Worm (Caenorhabditis elegans) whole organism, L3 larva: ENCODE results near the gene nhr-72.

Source experiments
- R02D3.7 ChIP-seq: fragments of 150-350 bp; optimal IDR thresholded peaks from 2 replicates; lab custom pipeline; 2014; ENCODE audit warnings: missing biosample characterization, missing genetic modification characterization
- ZK546.5 ChIP-seq: sonication (generic microtip); optimal IDR thresholded peaks from 2 replicates; lab custom pipeline; 2017; ENCODE audit warnings: missing biosample characterization, missing genetic modification characterization
- aly-2 ChIP-seq: fragments of 150-350 bp; optimal IDR thresholded peaks from 2 replicates; lab custom pipeline; 2014; ENCODE audit warnings: missing biosample characterization, missing genetic modification characterization
- ama-1 ChIP-seq: fragments of 150-350 bp; optimal IDR thresholded peaks from 2 replicates; lab custom pipeline; 2018
- ceh-16 ChIP-seq: sonication (generic microtip); optimal IDR thresholded peaks from 2 replicates; lab custom pipeline; 2017; ENCODE audit warnings: missing biosample characterization, missing genetic modification characterization
- ceh-28 ChIP-seq: fragments of 150-350 bp; optimal IDR thresholded peaks from 2 replicates; lab custom pipeline; 2014; ENCODE audit warnings: missing biosample characterization, missing genetic modification reagents, missing genetic modification characterization
- ceh-82 ChIP-seq: fragments of 150-350 bp; optimal IDR thresholded peaks from 2 replicates; lab custom pipeline; 2014; ENCODE audit warnings: missing biosample characterization, missing genetic modification characterization
- ceh-9 ChIP-seq: sonication (generic microtip); optimal IDR thresholded peaks from 2 replicates; lab custom pipeline; 2018; ENCODE audit warnings: missing biosample characterization, missing genetic modification characterization
- daf-12 ChIP-seq: fragments of 150-350 bp; optimal IDR thresholded peaks from 2 replicates; lab custom pipeline; 2014; ENCODE audit warnings: missing biosample characterization, missing genetic modification reagents, missing genetic modification characterization
- egl-5 ChIP-seq: fragments of 150-350 bp; optimal IDR thresholded peaks from 2 replicates; lab custom pipeline; 2017; ENCODE audit warnings: missing biosample characterization, missing genetic modification reagents, missing genetic modification characterization, inconsistent platforms
- elt-1 ChIP-seq: fragments of 150-350 bp; optimal IDR thresholded peaks from 2 replicates; lab custom pipeline; 2014; ENCODE audit warnings: missing biosample characterization, missing genetic modification characterization
- elt-2 ChIP-seq: sonication (generic microtip); optimal IDR thresholded peaks from 2 replicates; lab custom pipeline; 2016; ENCODE audit warnings: missing genetic modification reagents, mild to moderate bottlenecking, missing genetic modification characterization, missing compliant biosample characterization
- elt-3 ChIP-seq, 3 experiments: fragments of 150-350 bp in 1 of 3; sonication (generic microtip) in 2 of 3; optimal IDR thresholded peaks; 2 replicates in 2 of 3; 4 replicates in 1 of 3; lab custom pipeline; 2014 to 2017; ENCODE audit warnings: missing biosample characterization in 3 of 3, missing genetic modification characterization in 3 of 3
- eor-1 ChIP-seq, 2 experiments: fragments of 150-350 bp; optimal IDR thresholded peaks; 2 replicates each; lab custom pipeline; 2014 to 2018; ENCODE audit warnings: missing biosample characterization in 2 of 2, missing genetic modification characterization in 2 of 2
- fkh-10 ChIP-seq: sonication (generic microtip); optimal IDR thresholded peaks from 2 replicates; lab custom pipeline; 2017; ENCODE audit warnings: missing biosample characterization, missing genetic modification reagents, missing genetic modification characterization
- fkh-2 ChIP-seq: fragments of 150-350 bp; optimal IDR thresholded peaks from 2 replicates; lab custom pipeline; 2014; ENCODE audit warnings: missing biosample characterization, missing genetic modification reagents, missing genetic modification characterization
- fos-1 ChIP-seq: fragments of 150-350 bp; optimal IDR thresholded peaks from 2 replicates; lab custom pipeline; 2014; ENCODE audit warnings: missing biosample characterization, missing genetic modification characterization
- hmg-11 ChIP-seq: sonication (generic microtip); optimal IDR thresholded peaks from 2 replicates; lab custom pipeline; 2016; ENCODE audit warnings: missing genetic modification characterization, missing compliant biosample characterization
- jun-1 ChIP-seq: fragments of 150-350 bp; optimal IDR thresholded peaks from 2 replicates; lab custom pipeline; 2014; ENCODE audit warnings: missing biosample characterization, missing genetic modification reagents, missing genetic modification characterization
- lin-15B ChIP-seq: fragments of 150-350 bp; optimal IDR thresholded peaks from 2 replicates; lab custom pipeline; 2014; ENCODE audit warnings: missing biosample characterization, missing genetic modification characterization
- lin-39 ChIP-seq: fragments of 150-350 bp; optimal IDR thresholded peaks from 2 replicates; lab custom pipeline; 2018; ENCODE audit warnings: missing biosample characterization, missing genetic modification reagents, missing genetic modification characterization
- lsy-12 ChIP-seq: sonication (generic microtip); optimal IDR thresholded peaks from 2 replicates; lab custom pipeline; 2016; ENCODE audit warnings: mild to moderate bottlenecking, missing genetic modification characterization, missing compliant biosample characterization
- mdl-1 ChIP-seq: fragments of 150-350 bp; optimal IDR thresholded peaks from 2 replicates; lab custom pipeline; 2014; ENCODE audit warnings: missing biosample characterization, missing genetic modification characterization
- mml-1 ChIP-seq: fragments of 150-350 bp; sonication (generic microtip); optimal IDR thresholded peaks from 3 replicates; lab custom pipeline; 2014; ENCODE audit warnings: missing biosample characterization, missing genetic modification characterization
- nfya-1 ChIP-seq: sonication (generic microtip); optimal IDR thresholded peaks from 2 replicates; lab custom pipeline; 2017; ENCODE audit warnings: missing genetic modification characterization, mild to moderate bottlenecking, missing compliant biosample characterization, antibody characterized with exemption, moderate library complexity; ENCODE audit not compliant: insufficient read depth
- nhr-11 ChIP-seq: fragments of 150-350 bp; optimal IDR thresholded peaks from 2 replicates; lab custom pipeline; 2014; ENCODE audit warnings: missing biosample characterization, missing genetic modification characterization
- nhr-12 ChIP-seq: fragments of 150-350 bp; optimal IDR thresholded peaks from 2 replicates; lab custom pipeline; 2014; ENCODE audit warnings: missing biosample characterization, missing genetic modification characterization
- nhr-23 ChIP-seq: fragments of 150-350 bp; optimal IDR thresholded peaks from 2 replicates; lab custom pipeline; 2014; ENCODE audit warnings: missing biosample characterization, missing genetic modification reagents, missing genetic modification characterization
- nhr-237 ChIP-seq: fragments of 150-350 bp; optimal IDR thresholded peaks from 2 replicates; lab custom pipeline; 2014; ENCODE audit warnings: missing biosample characterization, missing genetic modification characterization
- nhr-25 ChIP-seq: sonication (generic microtip); optimal IDR thresholded peaks from 2 replicates; lab custom pipeline; 2017; ENCODE audit warnings: missing biosample characterization, missing genetic modification characterization
- nhr-28 ChIP-seq: fragments of 150-350 bp; optimal IDR thresholded peaks from 2 replicates; lab custom pipeline; 2014; ENCODE audit warnings: missing biosample characterization, missing genetic modification characterization
- nhr-43 ChIP-seq: sonication (generic microtip); optimal IDR thresholded peaks from 2 replicates; lab custom pipeline; 2016; ENCODE audit warnings: mild to moderate bottlenecking, missing genetic modification characterization, missing compliant biosample characterization; ENCODE audit not compliant: poor library complexity, severe bottlenecking
- nhr-67 ChIP-seq: fragments of 150-350 bp; optimal IDR thresholded peaks from 2 replicates; lab custom pipeline; 2014; ENCODE audit warnings: missing biosample characterization, missing genetic modification characterization
- nhr-76 ChIP-seq: fragments of 150-350 bp; sonication (generic microtip); optimal IDR thresholded peaks from 5 replicates; lab custom pipeline; 2014; ENCODE audit warnings: missing biosample characterization, missing genetic modification characterization
- nhr-77 ChIP-seq: fragments of 150-350 bp; optimal IDR thresholded peaks from 2 replicates; lab custom pipeline; 2014; ENCODE audit warnings: missing biosample characterization, missing genetic modification characterization
- pha-4 ChIP-seq: fragments of 150-350 bp; optimal IDR thresholded peaks from 2 replicates; lab custom pipeline; 2014; ENCODE audit warnings: missing biosample characterization, missing genetic modification reagents, missing genetic modification characterization
- pqm-1 ChIP-seq: fragments of 150-350 bp; optimal IDR thresholded peaks from 2 replicates; lab custom pipeline; 2017; ENCODE audit warnings: missing biosample characterization, missing genetic modification characterization, inconsistent platforms
- sea-2 ChIP-seq: fragments of 150-350 bp; sonication (generic microtip); optimal IDR thresholded peaks from 4 replicates; lab custom pipeline; 2014; ENCODE audit warnings: missing biosample characterization, missing genetic modification reagents, missing genetic modification characterization
- skn-1 ChIP-seq: fragments of 150-350 bp; optimal IDR thresholded peaks from 2 replicates; lab custom pipeline; 2014; ENCODE audit warnings: missing biosample characterization, missing genetic modification characterization
- snpc-4 ChIP-seq: fragments of 150-350 bp; optimal IDR thresholded peaks from 2 replicates; lab custom pipeline; 2014; ENCODE audit warnings: missing biosample characterization, missing genetic modification characterization
- tbx-2 ChIP-seq: sonication (generic microtip); optimal IDR thresholded peaks from 2 replicates; lab custom pipeline; 2016; ENCODE audit warnings: mild to moderate bottlenecking, missing genetic modification characterization, missing compliant biosample characterization
- unc-39 ChIP-seq: sonication (generic microtip); optimal IDR thresholded peaks from 4 replicates; lab custom pipeline; 2017; ENCODE audit warnings: missing biosample characterization, missing genetic modification characterization
- unc-62 ChIP-seq: fragments of 150-350 bp; sonication (generic microtip); optimal IDR thresholded peaks from 4 replicates; lab custom pipeline; 2014; ENCODE audit warnings: missing biosample characterization, missing genetic modification reagents, missing genetic modification characterization
- zag-1 ChIP-seq: fragments of 150-350 bp; optimal IDR thresholded peaks from 2 replicates; lab custom pipeline; 2014; ENCODE audit warnings: missing biosample characterization, missing genetic modification characterization
- ztf-11 ChIP-seq: fragments of 150-350 bp; optimal IDR thresholded peaks from 2 replicates; lab custom pipeline; 2014; ENCODE audit warnings: missing biosample characterization, missing genetic modification characterization
- ztf-4 ChIP-seq: fragments of 150-350 bp; optimal IDR thresholded peaks from 2 replicates; lab custom pipeline; 2014; ENCODE audit warnings: missing biosample characterization, missing genetic modification characterization

The nhr-72 gene

ce11 chrII:3810550-3810949, 40.0 kb downstream of the nhr-72 start (continued):
- TF ChIP-seq ceh-28 (tag; lab: Kevin White, UChicago): no peak
- TF ChIP-seq nfya-1 (tag; lab: Kevin White, UChicago): peak; percentile 53
- TF ChIP-seq nhr-12 (tag; lab: Kevin White, UChicago): no peak
- peak; percentile 39 for TF ChIP-seq R02D3.7 (tag; lab: Kevin White, UChicago)
- TF ChIP-seq lin-39 (tag; lab: Kevin White, UChicago): peak; percentile 73
- no peak for TF ChIP-seq unc-39 (tag; lab: Kevin White, UChicago)
- TF ChIP-seq elt-3 (tag; optimal IDR thresholded peaks at IDR 0.05; lab: Kevin White, UChicago): no peak
- TF ChIP-seq fkh-10 (GFP tag; lab: Kevin White, UChicago): no peak
- no peak for TF ChIP-seq mdl-1 (tag; lab: Kevin White, UChicago)

ce11 chrII:3808643-3809042, 41.9 kb downstream of the nhr-72 start:
- TF ChIP-seq pha-4 (tag; lab: Kevin White, UChicago) (no peak), ztf-11 (no peak), nhr-25 (tag; lab: Kevin White, UChicago) (no peak), ceh-16 (tag; lab: Kevin White, UChicago) (no peak), elt-3 (tag; optimal IDR thresholded peaks at IDR 0.05; lab: Kevin White, UChicago) (no peak), ZK546.5 (tag; lab: Kevin White, UChicago) (no peak), zag-1 (tag; lab: Kevin White, UChicago) (no peak), lin-39 (tag; lab: Kevin White, UChicago) (no peak), fkh-10 (GFP tag; lab: Kevin White, UChicago) (no peak), aly-2 (tag; lab: Kevin White, UChicago) (no peak), nhr-77 (tag; lab: Kevin White, UChicago) (no peak), R02D3.7 (tag; lab: Kevin White, UChicago) (no peak), lin-15B (tag; lab: Kevin White, UChicago) (no peak), nfya-1 (tag; lab: Kevin White, UChicago) (no peak), skn-1 (no peak), mml-1 (tag; lab: Kevin White, UChicago) (no peak), hmg-11 (tag; lab: Kevin White, UChicago) (no peak), fkh-2 (tag; lab: Kevin White, UChicago) (no peak), nhr-43 (tag; lab: Kevin White, UChicago) (no peak)

- TF ChIP-seq skn-1: peak; percentile 14
- no peak for TF ChIP-seq nhr-76
- TF ChIP-seq lin-15B (tag; lab: Kevin White, UChicago): peak; percentile 71
- TF ChIP-seq nhr-23: peak; percentile 66
- peak; percentile 30 for TF ChIP-seq egl-5 (tag; lab: Kevin White, UChicago)
- TF ChIP-seq pqm-1 (tag; lab: Kevin White, UChicago): peak; percentile 38
- TF ChIP-seq ZK546.5 (tag; lab: Kevin White, UChicago): no peak
- TF ChIP-seq ztf-11: no peak
- TF ChIP-seq lin-39 (tag; lab: Kevin White, UChicago): peak; percentile 64
- no peak for TF ChIP-seq nhr-28 (tag; lab: Kevin White, UChicago)
- no peak for TF ChIP-seq unc-62
- no peak for TF ChIP-seq elt-1 (tag; lab: Kevin White, UChicago)
- TF ChIP-seq nhr-67 (tag; lab: Kevin White, UChicago): no peak
- TF ChIP-seq sea-2 (GFP tag; lab: Kevin White, UChicago): no peak
- TF ChIP-seq snpc-4: no peak
- TF ChIP-seq R02D3.7 (tag; lab: Kevin White, UChicago): peak; percentile 99
- TF ChIP-seq fkh-10 (GFP tag; lab: Kevin White, UChicago): no peak
- TF ChIP-seq ama-1 (lab: Kevin White, UChicago): no peak
- TF ChIP-seq hmg-11 (tag; lab: Kevin White, UChicago): no peak
- no peak for TF ChIP-seq aly-2 (tag; lab: Kevin White, UChicago)
- TF ChIP-seq pha-4 (tag; lab: Kevin White, UChicago): no peak
- TF ChIP-seq nhr-43 (tag; lab: Kevin White, UChicago): peak; percentile 71
- TF ChIP-seq ceh-9 (tag; lab: Kevin White, UChicago): no peak
- no peak for TF ChIP-seq zag-1 (tag; lab: Kevin White, UChicago)
- peak; percentile 89 for TF ChIP-seq nfya-1 (tag; lab: Kevin White, UChicago)
- no peak for TF ChIP-seq fkh-2 (tag; lab: Kevin White, UChicago)
- TF ChIP-seq nhr-237 (tag; lab: Kevin White, UChicago): no peak
- TF ChIP-seq elt-2: peak; percentile 63
- TF ChIP-seq elt-3 (tag; optimal IDR thresholded peaks at IDR 0.05; lab: Kevin White, UChicago): no peak
- TF ChIP-seq ztf-4 (tag; lab: Kevin White, UChicago): no peak
- no peak for TF ChIP-seq nhr-77 (tag; lab: Kevin White, UChicago)
- TF ChIP-seq ceh-28 (tag; lab: Kevin White, UChicago): no peak
- TF ChIP-seq daf-12 (tag; lab: Kevin White, UChicago): no peak
- TF ChIP-seq mdl-1 (tag; lab: Kevin White, UChicago): no peak
- TF ChIP-seq jun-1: no peak
- no peak for TF ChIP-seq ceh-82 (tag; lab: Kevin White, UChicago)
- no peak for TF ChIP-seq tbx-2 (tag; lab: Kevin White, UChicago)
- TF ChIP-seq ceh-16 (tag; lab: Kevin White, UChicago): no peak
- no peak for TF ChIP-seq mml-1 (tag; lab: Kevin White, UChicago)
- TF ChIP-seq eor-1 (tag; optimal IDR thresholded peaks at IDR 0.05; lab: Kevin White, UChicago): no peak
- TF ChIP-seq nhr-11 (tag; lab: Kevin White, UChicago): no peak
- no peak for TF ChIP-seq lsy-12 (tag; lab: Kevin White, UChicago)
- no peak for TF ChIP-seq fos-1 (tag; lab: Kevin White, UChicago)
Observed at ce11 chrII:3808104-3808503, 42.5 kb downstream of the nhr-72 start, which contains the start of gene F54D10.5. F54D10.5 (minus strand) TSS chrII:3808177.
